Fruit fly (Drosophila melanogaster): ENCODE measurements around the gene hoe1.

The hoe1 gene

DNA sequence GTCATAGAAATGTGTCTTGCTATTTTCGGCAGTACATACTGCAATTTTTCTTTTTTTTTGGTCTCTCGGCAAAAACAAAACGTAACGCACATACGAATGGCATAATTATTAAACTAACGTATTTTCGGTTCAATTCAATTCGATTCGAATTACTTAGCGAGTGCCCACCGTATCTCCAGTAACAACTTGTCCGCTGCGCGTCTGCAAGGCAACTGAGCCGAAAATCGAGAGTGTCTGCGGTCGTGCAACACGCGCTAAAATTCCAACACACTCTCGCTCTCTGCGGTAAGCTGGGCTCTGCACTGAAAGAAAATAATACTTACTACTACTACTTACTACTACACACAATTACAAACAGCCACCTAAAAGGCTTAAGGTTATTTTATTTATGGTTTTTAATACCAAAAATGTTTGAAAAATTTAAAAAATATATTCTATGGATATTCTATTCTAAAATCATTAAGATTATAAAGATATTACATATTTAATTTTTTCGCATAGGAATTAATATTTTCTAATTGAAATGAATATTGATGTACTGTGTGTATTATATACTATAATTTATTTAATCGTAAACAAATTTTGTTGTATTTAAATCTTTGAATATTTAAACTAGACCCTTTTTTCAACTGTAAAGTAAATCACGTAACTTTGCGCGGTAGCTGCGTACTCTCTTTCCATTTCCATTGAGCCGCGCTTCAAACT, 25.5 kb downstream of the hoe1 start, which contains the start of gene snsl (continued):
- TF ChIP-seq CG6808 (GFP tag; optimal IDR thresholded peaks at IDR 0.05), result peak; percentile 80
- peak; percentile 42; the same call in 1 of the 3 replicates for TF ChIP-seq CG6163 (GFP tag; IDR thresholded peaks at IDR 0.05)
- TF ChIP-seq CG7368 (GFP tag; optimal IDR thresholded peaks at IDR 0.05), result peak; percentile 7
- TF ChIP-seq Ets21C (GFP tag; optimal IDR thresholded peaks at IDR 0.05), result no peak
- no peak for TF ChIP-seq Gug (GFP tag; IDR thresholded peaks at IDR 0.05)
- TF ChIP-seq Met (GFP tag; optimal IDR thresholded peaks at IDR 0.05), result peak; percentile 12
- peak; percentile 62; the same call in 2 of the 3 replicates for TF ChIP-seq eg (GFP tag; IDR thresholded peaks at IDR 0.05)
- TF ChIP-seq topi (GFP tag; optimal IDR thresholded peaks at IDR 0.05), result peak; percentile 11
- TF ChIP-seq CG1621 (tag; optimal IDR thresholded peaks at IDR 0.05), result peak; percentile 6
- TF ChIP-seq CG9139 (GFP tag; optimal IDR thresholded peaks at IDR 0.05), result peak; percentile 69

dm6 chr2L:4905365-4906280, 26.6 kb downstream of the hoe1 start:
- TF ChIP-seq CG11902 (GFP tag; optimal IDR thresholded peaks at IDR 0.05), result no peak
- TF ChIP-seq svp (GFP tag), result no peak
- no peak for TF ChIP-seq CG3919 (GFP tag; optimal IDR thresholded peaks at IDR 0.05)
- no peak for TF ChIP-seq CG11762 (GFP tag; optimal IDR thresholded peaks at IDR 0.05; ENCODE audit: insufficient read depth)
- TF ChIP-seq CG10669 (GFP tag; optimal IDR thresholded peaks at IDR 0.05), result no peak
- peak; percentile 55 for TF ChIP-seq CG1621 (tag; optimal IDR thresholded peaks at IDR 0.05)
- TF ChIP-seq CG6808 (GFP tag; optimal IDR thresholded peaks at IDR 0.05), result peak; percentile 98
- TF ChIP-seq CG8632 (GFP tag; optimal IDR thresholded peaks at IDR 0.05), result no peak
- no peak for TF ChIP-seq CG8119 (GFP tag; IDR thresholded peaks at IDR 0.05)
- TF ChIP-seq spab (GFP tag; optimal IDR thresholded peaks at IDR 0.05), result no peak
- no peak for TF ChIP-seq CG10631 (GFP tag; optimal IDR thresholded peaks at IDR 0.05)
- TF ChIP-seq net (GFP tag; optimal IDR thresholded peaks at IDR 0.05), result no peak
- TF ChIP-seq Hr4 (GFP tag; optimal IDR thresholded peaks at IDR 0.05), result no peak
- no peak for TF ChIP-seq Sox15 (GFP tag; optimal IDR thresholded peaks at IDR 0.05)
- TF ChIP-seq CG6163 (GFP tag; IDR thresholded peaks at IDR 0.05), result no peak
- TF ChIP-seq salr (GFP tag; optimal IDR thresholded peaks at IDR 0.05), result no peak
- TF ChIP-seq Eip78C (GFP tag), result peak; percentile 32
- TF ChIP-seq CG9139 (GFP tag; optimal IDR thresholded peaks at IDR 0.05), result no peak
- no peak for TF ChIP-seq CG16779 (tag; optimal IDR thresholded peaks at IDR 0.05)
- no peak for TF ChIP-seq dsx (GFP tag; optimal IDR thresholded peaks at IDR 0.05; ENCODE audit: poor library complexity, severe bottlenecking)
- TF ChIP-seq Sox14 (GFP tag; optimal IDR thresholded peaks at IDR 0.05), result no peak
- TF ChIP-seq CG6276 (GFP tag; optimal IDR thresholded peaks at IDR 0.05), result no peak
- peak; percentile 61 for TF ChIP-seq fkh (GFP tag; optimal IDR thresholded peaks at IDR 0.05)
- no peak for TF ChIP-seq esn (GFP tag; optimal IDR thresholded peaks at IDR 0.05)
- no peak for TF ChIP-seq CG31627 (GFP tag; optimal IDR thresholded peaks at IDR 0.05)
- TF ChIP-seq CG3032 (tag; optimal IDR thresholded peaks at IDR 0.05), result no peak
- TF ChIP-seq pdm3 (GFP tag; optimal IDR thresholded peaks at IDR 0.05), result no peak

- TF ChIP-seq svp (GFP tag) (peak; percentile 29), vri (GFP tag; optimal IDR thresholded peaks at IDR 0.05) (no peak)
Observed at dm6 chr2L:4903838-4904237, 28.3 kb downstream of the hoe1 start.
